Fruit fly (Drosophila melanogaster) whole organism, embryonic: ENCODE measurements around the gene CG14062.

ENCODE experiments used
- CG11247 ChIP-seq: fragments of 200-800 bp; sonication (Bioruptor generic); IDR thresholded peaks from 2 replicates; pipeline ENCODE4 v1.3.6; 2022; ENCODE audit warnings: missing biosample characterization, missing genetic modification characterization
- CG11456 ChIP-seq: fragments of 200-800 bp; sonication (Bioruptor generic); IDR thresholded peaks from 3 replicates; pipeline ENCODE4 v1.3.6; 2022; ENCODE audit warnings: missing biosample characterization, missing genetic modification characterization
- CG11695 ChIP-seq: fragments of 200-800 bp; sonication (Bioruptor generic); IDR thresholded peaks from 3 replicates; pipeline ENCODE4 v1.3.6; 2022; ENCODE audit warnings: missing biosample characterization, missing genetic modification characterization
- CG12236 ChIP-seq: fragments of 200-800 bp; sonication (Bioruptor generic); optimal IDR thresholded peaks from 2 replicates; lab custom pipeline; 2016; ENCODE audit warnings: missing biosample characterization, missing genetic modification characterization
- CG14667 ChIP-seq: fragments of 200-800 bp; sonication (Bioruptor generic); IDR thresholded peaks from 2 replicates; pipeline ENCODE4 v1.3.6; 2022; ENCODE audit warnings: missing biosample characterization, missing genetic modification characterization
- CG15269 ChIP-seq: fragments of 200-800 bp; sonication (Bioruptor generic); optimal IDR thresholded peaks from 2 replicates; lab custom pipeline; 2018; ENCODE audit warnings: missing biosample characterization, mild to moderate bottlenecking, missing genetic modification characterization, moderate library complexity
- CG15514 ChIP-seq: fragments of 200-800 bp; sonication (Bioruptor generic); optimal IDR thresholded peaks from 3 replicates; lab custom pipeline; 2017; ENCODE audit warnings: missing biosample characterization, missing genetic modification characterization, mild to moderate bottlenecking, moderate library complexity, missing genetic modification reagents
- CG16813 ChIP-seq: fragments of 200-800 bp; sonication (Bioruptor generic); IDR thresholded peaks from 3 replicates; pipeline ENCODE4 v1.3.6; 2022; ENCODE audit warnings: missing biosample characterization, missing genetic modification characterization; ENCODE audit not compliant: partially characterized antibody
- CG16863 ChIP-seq: fragments of 200-800 bp; sonication (Bioruptor generic); optimal IDR thresholded peaks from 3 replicates; lab custom pipeline; 2016; ENCODE audit warnings: missing biosample characterization, missing genetic modification characterization
- CG18011 ChIP-seq: fragments of 200-800 bp; sonication (Bioruptor generic); optimal IDR thresholded peaks from 2 replicates; lab custom pipeline; 2017; ENCODE audit warnings: missing biosample characterization, missing genetic modification characterization, mild to moderate bottlenecking, moderate library complexity, missing genotype
- CG2120 ChIP-seq: fragments of 200-800 bp; sonication (Bioruptor generic); optimal IDR thresholded peaks from 3 replicates; lab custom pipeline; 2016; ENCODE audit warnings: missing biosample characterization, missing genetic modification characterization
- CG2678 ChIP-seq: fragments of 200-800 bp; sonication (Bioruptor generic); optimal IDR thresholded peaks from 3 replicates; lab custom pipeline; 2019; ENCODE audit warnings: missing biosample characterization, mild to moderate bottlenecking, missing genetic modification characterization, moderate library complexity
- CG2875 ChIP-seq: fragments of 200-800 bp; sonication (Bioruptor generic); optimal IDR thresholded peaks from 2 replicates; lab custom pipeline; 2017; ENCODE audit warnings: missing biosample characterization, mild to moderate bottlenecking, missing genetic modification characterization, missing genetic modification reagents
- CG30403 ChIP-seq: fragments of 200-800 bp; sonication (Bioruptor generic); optimal IDR thresholded peaks from 3 replicates; lab custom pipeline; 2016; ENCODE audit warnings: missing biosample characterization, missing genetic modification characterization
- CG30431 ChIP-seq: fragments of 200-800 bp; sonication (Bioruptor generic); optimal IDR thresholded peaks from 2 replicates; lab custom pipeline; 2017; ENCODE audit warnings: missing biosample characterization, missing genetic modification characterization
- CG3407 ChIP-seq: fragments of 200-800 bp; sonication (Bioruptor generic); optimal IDR thresholded peaks from 2 replicates; lab custom pipeline; 2018; ENCODE audit warnings: missing biosample characterization, mild to moderate bottlenecking, missing genetic modification characterization
- CG5245 ChIP-seq: fragments of 200-800 bp; sonication (Bioruptor generic); optimal IDR thresholded peaks from 3 replicates; lab custom pipeline; 2016; ENCODE audit warnings: missing biosample characterization, missing genetic modification characterization
- CG6175 ChIP-seq: fragments of 200-800 bp; sonication (Bioruptor generic); IDR thresholded peaks from 3 replicates; pipeline ENCODE4 v1.3.6; 2022; ENCODE audit warnings: missing biosample characterization, missing genetic modification characterization
- CG7556 ChIP-seq: fragments of 200-800 bp; sonication (Bioruptor generic); optimal IDR thresholded peaks from 2 replicates; lab custom pipeline; 2017; ENCODE audit warnings: missing biosample characterization, mild to moderate bottlenecking, missing genetic modification characterization
- CG8089 ChIP-seq: fragments of 200-800 bp; sonication (Bioruptor generic); optimal IDR thresholded peaks from 3 replicates; lab custom pipeline; 2016; ENCODE audit warnings: missing biosample characterization, missing genetic modification characterization
- CG8478 ChIP-seq: fragments of >200 bp; optimal IDR thresholded peaks from 2 replicates; lab custom pipeline; 2018
- CG9215 ChIP-seq: fragments of 200-800 bp; sonication (Bioruptor generic); IDR thresholded peaks from 2 replicates; pipeline ENCODE4 v1.3.6; 2022; ENCODE audit warnings: missing biosample characterization, missing genetic modification characterization
- CG9817 ChIP-seq: fragments of 200-800 bp; sonication (Bioruptor generic); optimal IDR thresholded peaks from 2 replicates; lab custom pipeline; 2018; ENCODE audit warnings: missing biosample characterization, mild to moderate bottlenecking, missing genetic modification characterization, moderate library complexity
- CHES-1-like ChIP-seq: fragments of 200-800 bp; sonication (Bioruptor generic); optimal IDR thresholded peaks from 2 replicates; lab custom pipeline; 2016; ENCODE audit warnings: missing biosample characterization, missing genetic modification characterization
- Deaf1 ChIP-seq: fragments of 200-800 bp; optimal IDR thresholded peaks from 3 replicates; lab custom pipeline; 2019; ENCODE audit warnings: missing biosample characterization, mild to moderate bottlenecking, missing genetic modification characterization, moderate library complexity
- E2f1 ChIP-seq: fragments of 200-800 bp; sonication (Bioruptor generic); IDR thresholded peaks from 2 replicates; pipeline ENCODE4 v1.3.6; 2022; ENCODE audit warnings: missing biosample characterization, missing genetic modification characterization
- E2f2 ChIP-seq: fragments of 200-800 bp; sonication (Bioruptor generic); IDR thresholded peaks from 2 replicates; pipeline ENCODE4 v1.3.6; 2022; ENCODE audit warnings: missing biosample characterization, missing genetic modification characterization
- Ets65A ChIP-seq: fragments of 200-800 bp; sonication (Bioruptor generic); peaks from one replicate; lab custom pipeline; 2016; ENCODE audit warnings: missing biosample characterization, missing genetic modification characterization
- Hey ChIP-seq: fragments of 200-800 bp; sonication (Bioruptor generic); optimal IDR thresholded peaks from 3 replicates; lab custom pipeline; 2018; ENCODE audit warnings: missing biosample characterization, mild to moderate bottlenecking, missing genetic modification characterization
- Hr51 ChIP-seq, 2 experiments: fragments of 200-800 bp; sonication (Bioruptor generic); optimal IDR thresholded peaks; 2 replicates in 1 of 2; 3 replicates in 1 of 2; lab custom pipeline; 2016 to 2018; ENCODE audit warnings: missing biosample characterization in 2 of 2, missing genetic modification characterization in 2 of 2, mild to moderate bottlenecking in 1 of 2, moderate library complexity in 1 of 2
- Max ChIP-seq: fragments of 200-800 bp; sonication (Bioruptor generic); optimal IDR thresholded peaks from 2 replicates; lab custom pipeline; 2016; ENCODE audit warnings: missing biosample characterization, mild to moderate bottlenecking, missing genetic modification characterization
- Med ChIP-seq: fragments of 200-800 bp; sonication (Bioruptor generic); peaks from one replicate; lab custom pipeline; 2016; ENCODE audit warnings: missing biosample characterization, missing genetic modification characterization, mild to moderate bottlenecking, inconsistent platforms, moderate library complexity
- Mes4 ChIP-seq: fragments of 200-800 bp; sonication (Bioruptor generic); optimal IDR thresholded peaks from 2 replicates; lab custom pipeline; 2016; ENCODE audit warnings: missing biosample characterization, missing genetic modification characterization
- Nf-YA ChIP-seq: fragments of 200-800 bp; sonication (Bioruptor generic); IDR thresholded peaks from 2 replicates; pipeline ENCODE4 v1.3.6; 2022; ENCODE audit warnings: missing biosample characterization, missing genetic modification characterization
- Sox100B ChIP-seq: fragments of 200-800 bp; sonication (Bioruptor generic); optimal IDR thresholded peaks from 3 replicates; lab custom pipeline; 2018; ENCODE audit warnings: missing biosample characterization, mild to moderate bottlenecking, missing genetic modification characterization
- Ssrp ChIP-seq: fragments of 200-800 bp; sonication (Bioruptor generic); optimal IDR thresholded peaks from 2 replicates; lab custom pipeline; 2018; ENCODE audit warnings: missing biosample characterization, mild to moderate bottlenecking, missing genetic modification characterization, moderate library complexity
- Taf1 ChIP-seq: fragments of 200-800 bp; sonication (Bioruptor generic); IDR thresholded peaks from 2 replicates; pipeline ENCODE4 v1.3.6; 2022; ENCODE audit warnings: missing biosample characterization, missing genetic modification characterization
- ash1 ChIP-seq: fragments of 200-800 bp; sonication (Bioruptor generic); optimal IDR thresholded peaks from 2 replicates; lab custom pipeline; 2018; ENCODE audit warnings: missing biosample characterization, mild to moderate bottlenecking, missing genetic modification characterization
- bab2 ChIP-seq: fragments of 200-800 bp; sonication (Bioruptor generic); optimal IDR thresholded peaks from 2 replicates; lab custom pipeline; 2016; ENCODE audit warnings: missing biosample characterization, missing genetic modification characterization
- chif ChIP-seq, 2 experiments: fragments of 200-800 bp; sonication (Bioruptor generic); optimal IDR thresholded peaks; 3 replicates each; lab custom pipeline; 2016; ENCODE audit warnings: missing biosample characterization in 2 of 2, missing genetic modification characterization in 2 of 2
- chn ChIP-seq: fragments of 200-800 bp; sonication (Bioruptor generic); optimal IDR thresholded peaks from 2 replicates; lab custom pipeline; 2016; ENCODE audit warnings: missing biosample characterization, missing genetic modification characterization
- danr ChIP-seq: fragments of 200-800 bp; sonication (Bioruptor generic); IDR thresholded peaks from 2 replicates; pipeline ENCODE4 v1.3.6; 2022; ENCODE audit warnings: missing biosample characterization, missing genetic modification characterization
- dmrt99B ChIP-seq: fragments of 200-800 bp; sonication (Bioruptor generic); optimal IDR thresholded peaks from 2 replicates; lab custom pipeline; 2018; ENCODE audit warnings: missing biosample characterization, mild to moderate bottlenecking, missing genetic modification characterization, moderate library complexity
- ems ChIP-seq: fragments of 200-800 bp; sonication (Bioruptor generic); optimal IDR thresholded peaks from 3 replicates; lab custom pipeline; 2016; ENCODE audit warnings: missing biosample characterization, missing genetic modification characterization
- h ChIP-seq: fragments of >200 bp; optimal IDR thresholded peaks from 2 replicates; lab custom pipeline; 2017
- hth ChIP-seq: fragments of >200 bp; optimal IDR thresholded peaks from 2 replicates; lab custom pipeline; 2017; ENCODE audit warnings: inconsistent platforms
- nerfin-2 ChIP-seq: fragments of 200-800 bp; sonication (Bioruptor generic); IDR thresholded peaks from 2 replicates; pipeline ENCODE4 v1.3.6; 2022; ENCODE audit warnings: missing biosample characterization, missing genetic modification characterization; ENCODE audit not compliant: partially characterized antibody
- pho ChIP-seq: fragments of 200-800 bp; sonication (Bioruptor generic); optimal IDR thresholded peaks from 2 replicates; lab custom pipeline; 2016; ENCODE audit warnings: missing biosample characterization, missing genetic modification characterization
- pum ChIP-seq: fragments of 200-800 bp; sonication (Bioruptor generic); optimal IDR thresholded peaks from 2 replicates; lab custom pipeline; 2016; ENCODE audit warnings: missing biosample characterization, missing genetic modification characterization
- schlank ChIP-seq: fragments of 200-800 bp; sonication (Bioruptor generic); optimal IDR thresholded peaks from 2 replicates; lab custom pipeline; 2018; ENCODE audit warnings: missing biosample characterization, mild to moderate bottlenecking, missing genetic modification characterization
- so ChIP-seq: fragments of 200-800 bp; sonication (Bioruptor generic); IDR thresholded peaks from 3 replicates; pipeline ENCODE4 v1.3.6; 2022; ENCODE audit warnings: missing biosample characterization, missing genetic modification characterization
- ssp ChIP-seq: fragments of 200-800 bp; sonication (Bioruptor generic); IDR thresholded peaks from 2 replicates; pipeline ENCODE4 v1.3.6; 2022; ENCODE audit warnings: missing biosample characterization, missing genetic modification characterization
- tgo ChIP-seq: fragments of 200-800 bp; sonication (Bioruptor generic); IDR thresholded peaks from 3 replicates; pipeline ENCODE4 v1.3.6; 2022; ENCODE audit warnings: missing biosample characterization, missing genetic modification characterization
- tio ChIP-seq: fragments of 200-800 bp; sonication (Bioruptor generic); optimal IDR thresholded peaks from 2 replicates; lab custom pipeline; 2017; ENCODE audit warnings: missing biosample characterization, missing genetic modification characterization, inconsistent platforms

CG14062 gene

DNA sequence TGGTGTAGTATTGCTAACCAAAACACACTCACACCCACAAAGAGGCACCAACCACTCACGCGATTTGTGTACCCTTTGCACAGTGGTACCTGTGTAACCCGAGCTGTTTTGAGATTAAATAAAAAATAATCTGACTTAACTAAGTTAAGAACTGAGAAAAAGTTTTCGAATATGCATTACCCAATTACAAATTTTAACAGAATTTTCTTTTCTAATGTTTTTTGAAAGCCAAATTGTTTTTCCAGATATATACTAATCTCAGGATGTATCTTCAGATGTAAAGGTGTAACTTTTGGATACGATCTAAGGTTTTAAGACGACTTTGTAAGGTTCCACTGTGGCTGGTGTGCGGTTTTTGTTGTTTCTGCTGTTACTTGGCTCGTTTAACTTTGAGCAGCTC, 8.9 kb downstream of the CG14062 start (continued):
- no peak for TF ChIP-seq Ssrp (tag; lab: Kevin White, UChicago)
- no peak for TF ChIP-seq CG16863 (GFP tag; lab: Kevin White, UChicago)
- no peak for TF ChIP-seq CG16813
- no peak for TF ChIP-seq tgo (GFP tag; lab: Robert Waterston, UW)
- TF ChIP-seq CG15514 (GFP tag; lab: Kevin White, UChicago): no peak
- no peak for TF ChIP-seq ems (GFP tag; lab: Kevin White, UChicago)
- no peak for TF ChIP-seq CG9215 (GFP tag; lab: Robert Waterston, UW)
- TF ChIP-seq CG11456: no peak
- TF ChIP-seq CG7556 (GFP tag; lab: Kevin White, UChicago): no peak
- TF ChIP-seq Deaf1: no peak
- TF ChIP-seq so (GFP tag; lab: Robert Waterston, UW): no peak
- no peak for TF ChIP-seq CG30431 (GFP tag; lab: Kevin White, UChicago)
- TF ChIP-seq Hey (tag; lab: Kevin White, UChicago): no peak
- no peak for TF ChIP-seq tio (GFP tag; lab: Kevin White, UChicago)
- no peak for TF ChIP-seq CG18011
- TF ChIP-seq E2f1 (GFP tag; lab: Robert Waterston, UW): no peak
- TF ChIP-seq CG3407 (GFP tag; lab: Kevin White, UChicago): no peak
- no peak for TF ChIP-seq hth (lab: Kevin White, UChicago)
- no peak for TF ChIP-seq pho (GFP tag; lab: Kevin White, UChicago)
- no peak for TF ChIP-seq CG12236 (GFP tag; lab: Kevin White, UChicago)
- no peak for TF ChIP-seq CG8089
- TF ChIP-seq CG30403 (GFP tag; lab: Kevin White, UChicago): no peak
- no peak for TF ChIP-seq pum
- peak; percentile 17 for TF ChIP-seq CG15269 (tag; lab: Kevin White, UChicago)
- TF ChIP-seq schlank (tag; lab: Kevin White, UChicago): no peak
- peak; percentile 38; the same call in 1 of the 3 replicates for TF ChIP-seq CG11695 (GFP tag; lab: Robert Waterston, UW)
- no peak for TF ChIP-seq Max (GFP tag; lab: Kevin White, UChicago)
- TF ChIP-seq CG6175 (GFP tag; lab: Robert Waterston, UW): no peak
- TF ChIP-seq Ets65A (GFP tag; lab: Kevin White, UChicago): no peak
- no peak for TF ChIP-seq CG8478 (lab: Kevin White, UChicago)
- TF ChIP-seq CG14667 (GFP tag; lab: Robert Waterston, UW): no peak
- no peak for TF ChIP-seq danr (GFP tag; lab: Robert Waterston, UW)
- no peak for TF ChIP-seq CG2875 (GFP tag; lab: Kevin White, UChicago)
- no peak for TF ChIP-seq dmrt99B (tag; lab: Kevin White, UChicago)
- TF ChIP-seq Hr51 (GFP tag; optimal IDR thresholded peaks at IDR 0.05; lab: Kevin White, UChicago): peak in 1 of 2 experiments; percentile 24
- peak; percentile 12 for TF ChIP-seq CG2678 (tag; lab: Kevin White, UChicago)
- no peak for TF ChIP-seq CG11247 (GFP tag; lab: Robert Waterston, UW)
- TF ChIP-seq Med (GFP tag; lab: Kevin White, UChicago): peak; percentile 47
- TF ChIP-seq Mes4 (GFP tag; lab: Kevin White, UChicago): no peak
- no peak for TF ChIP-seq E2f2 (GFP tag; lab: Robert Waterston, UW)
- no peak for TF ChIP-seq CG9817
- no peak for TF ChIP-seq chif (GFP tag; optimal IDR thresholded peaks at IDR 0.05; lab: Kevin White, UChicago)
- no peak for TF ChIP-seq CG5245
- no peak for TF ChIP-seq ssp (GFP tag; lab: Robert Waterston, UW)
- no peak for TF ChIP-seq CHES-1-like
- no peak for TF ChIP-seq Taf1 (GFP tag; lab: Robert Waterston, UW)
- TF ChIP-seq ash1 (GFP tag; lab: Kevin White, UChicago): no peak
- TF ChIP-seq CG2120 (GFP tag; lab: Kevin White, UChicago): peak; percentile 3
- TF ChIP-seq bab2 (GFP tag; lab: Kevin White, UChicago): no peak
- TF ChIP-seq Sox100B (GFP tag; lab: Kevin White, UChicago): no peak
- TF ChIP-seq h (lab: Kevin White, UChicago): no peak
- TF ChIP-seq Nf-YA: no peak
- TF ChIP-seq chn (GFP tag; lab: Kevin White, UChicago): no peak
- TF ChIP-seq nerfin-2 (GFP tag; lab: Robert Waterston, UW): no peak
